Fruit fly (Drosophila melanogaster) whole organism, embryonic: ENCODE data around the gene CG14646.

Experiments used
- Antp ChIP-seq: fragments of 200-800 bp; sonication (Bioruptor generic); optimal IDR thresholded peaks from 3 replicates; lab custom pipeline; 2016; ENCODE audit warnings: missing biosample characterization, missing genetic modification characterization
- Atf3 ChIP-seq: fragments of 200-800 bp; sonication (Bioruptor generic); optimal IDR thresholded peaks from 3 replicates; lab custom pipeline; 2016; ENCODE audit warnings: missing biosample characterization, missing genetic modification characterization
- BEAF-32 ChIP-seq: fragments of 200-800 bp; sonication (Bioruptor generic); optimal IDR thresholded peaks from 3 replicates; lab custom pipeline; 2017; ENCODE audit warnings: missing biosample characterization, missing genetic modification characterization, mild to moderate bottlenecking, moderate library complexity, missing genetic modification reagents
- CG10209 ChIP-seq: fragments of 200-800 bp; sonication (Bioruptor generic); optimal IDR thresholded peaks from 3 replicates; lab custom pipeline; 2017; ENCODE audit warnings: missing biosample characterization, mild to moderate bottlenecking, missing genetic modification characterization, missing genetic modification reagents
- CG10462 ChIP-seq: fragments of 200-800 bp; sonication (Bioruptor generic); optimal IDR thresholded peaks from 2 replicates; lab custom pipeline; 2016; ENCODE audit warnings: missing biosample characterization, missing genetic modification characterization
- CG12236 ChIP-seq: fragments of 200-800 bp; sonication (Bioruptor generic); optimal IDR thresholded peaks from 2 replicates; lab custom pipeline; 2016; ENCODE audit warnings: missing biosample characterization, missing genetic modification characterization
- CG12942 ChIP-seq: fragments of 200-800 bp; sonication (Bioruptor generic); optimal IDR thresholded peaks from 3 replicates; lab custom pipeline; 2016; ENCODE audit warnings: missing biosample characterization, missing genetic modification characterization
- CG13287 ChIP-seq: fragments of 200-800 bp; sonication (Bioruptor generic); IDR thresholded peaks from 2 replicates; pipeline ENCODE4 v1.3.6; 2022; ENCODE audit warnings: missing biosample characterization, missing genetic modification characterization; ENCODE audit not compliant: partially characterized antibody
- CG15514 ChIP-seq: fragments of 200-800 bp; sonication (Bioruptor generic); optimal IDR thresholded peaks from 3 replicates; lab custom pipeline; 2017; ENCODE audit warnings: missing biosample characterization, missing genetic modification characterization, mild to moderate bottlenecking, moderate library complexity, missing genetic modification reagents
- CG1647 ChIP-seq: fragments of 200-800 bp; sonication (Bioruptor generic); optimal IDR thresholded peaks from 3 replicates; lab custom pipeline; 2016; ENCODE audit warnings: missing biosample characterization, missing genetic modification characterization
- CG16815 ChIP-seq: fragments of 200-800 bp; sonication (Bioruptor generic); optimal IDR thresholded peaks from 3 replicates; lab custom pipeline; 2017; ENCODE audit warnings: missing biosample characterization, mild to moderate bottlenecking, missing genetic modification characterization
- CG17612 ChIP-seq: fragments of 200-800 bp; sonication (Bioruptor generic); IDR thresholded peaks from 2 replicates; pipeline ENCODE4 v1.3.6; 2022; ENCODE audit warnings: missing biosample characterization, missing genetic modification characterization
- CG18764 ChIP-seq: fragments of 200-800 bp; sonication (Bioruptor generic); optimal IDR thresholded peaks from 3 replicates; lab custom pipeline; 2016; ENCODE audit warnings: missing biosample characterization, missing genetic modification characterization
- CG2116 ChIP-seq: fragments of 200-800 bp; sonication (Bioruptor generic); optimal IDR thresholded peaks from 3 replicates; lab custom pipeline; 2018; ENCODE audit warnings: missing biosample characterization, mild to moderate bottlenecking, missing genetic modification characterization
- CG30020 ChIP-seq: fragments of 200-800 bp; optimal IDR thresholded peaks from 2 replicates; lab custom pipeline; 2019; ENCODE audit warnings: missing biosample characterization, mild to moderate bottlenecking, missing genetic modification characterization, moderate library complexity
- CG3163 ChIP-seq: fragments of 200-800 bp; sonication (Bioruptor generic); optimal IDR thresholded peaks from 3 replicates; lab custom pipeline; 2016; ENCODE audit warnings: missing biosample characterization, missing genetic modification characterization
- CG33213 ChIP-seq: fragments of 200-800 bp; sonication (Bioruptor generic); optimal IDR thresholded peaks from 3 replicates; lab custom pipeline; 2016; ENCODE audit warnings: missing biosample characterization, missing genetic modification characterization
- CG3847 ChIP-seq: fragments of 200-800 bp; sonication (Bioruptor generic); IDR thresholded peaks from 2 replicates; pipeline ENCODE4 v1.3.6; 2022; ENCODE audit warnings: missing biosample characterization, missing genetic modification characterization
- CG42726 ChIP-seq: fragments of 200-800 bp; sonication (Bioruptor generic); IDR thresholded peaks from 2 replicates; pipeline ENCODE4 v1.3.6; 2022; ENCODE audit warnings: missing biosample characterization, missing genetic modification characterization; ENCODE audit not compliant: partially characterized antibody
- CG7963 ChIP-seq: fragments of 200-800 bp; sonication (Bioruptor generic); IDR thresholded peaks from 3 replicates; pipeline ENCODE4 v1.3.6; 2022; ENCODE audit warnings: missing biosample characterization, missing genetic modification characterization; ENCODE audit not compliant: partially characterized antibody
- CG7987 ChIP-seq: fragments of 200-800 bp; sonication (Bioruptor generic); optimal IDR thresholded peaks from 2 replicates; lab custom pipeline; 2018; ENCODE audit warnings: missing biosample characterization, mild to moderate bottlenecking, missing genetic modification characterization, moderate library complexity
- CHES-1-like ChIP-seq: fragments of 200-800 bp; sonication (Bioruptor generic); optimal IDR thresholded peaks from 2 replicates; lab custom pipeline; 2016; ENCODE audit warnings: missing biosample characterization, missing genetic modification characterization
- Camta ChIP-seq: fragments of 200-800 bp; sonication (Bioruptor generic); optimal IDR thresholded peaks from 2 replicates; lab custom pipeline; 2016; ENCODE audit warnings: missing biosample characterization, missing genetic modification characterization
- H2.0 ChIP-seq: fragments of 200-800 bp; sonication (Bioruptor generic); IDR thresholded peaks from 2 replicates; pipeline ENCODE4 v1.3.6; 2022; ENCODE audit warnings: missing biosample characterization, missing genetic modification characterization
- HLH54F ChIP-seq: fragments of 200-800 bp; sonication (Bioruptor generic); optimal IDR thresholded peaks from 3 replicates; lab custom pipeline; 2016; ENCODE audit warnings: missing biosample characterization, missing genetic modification characterization
- Hr78 ChIP-seq, 2 experiments: fragments of 200-800 bp in 1 of 2; fragments of >200 bp in 1 of 2; sonication (Bioruptor generic) in 1 of 2; optimal IDR thresholded peaks; 2 replicates each; lab custom pipeline; 2017 to 2019; ENCODE audit warnings: missing biosample characterization in 2 of 2, missing genetic modification characterization in 2 of 2, mild to moderate bottlenecking in 1 of 2, moderate library complexity in 1 of 2
- Lim3 ChIP-seq: fragments of 200-800 bp; sonication (Bioruptor generic); IDR thresholded peaks from 2 replicates; pipeline ENCODE4 v1.3.6; 2022; ENCODE audit warnings: missing biosample characterization, missing genetic modification characterization
- MESR4 ChIP-seq: fragments of 200-800 bp; sonication (Bioruptor generic); optimal IDR thresholded peaks from 2 replicates; lab custom pipeline; 2018; ENCODE audit warnings: missing biosample characterization, mild to moderate bottlenecking, missing genetic modification characterization, moderate library complexity
- TFAM ChIP-seq: fragments of 200-800 bp; sonication (Bioruptor generic); optimal IDR thresholded peaks from 2 replicates; lab custom pipeline; 2017; ENCODE audit warnings: missing biosample characterization, missing genetic modification characterization, inconsistent platforms
- al ChIP-seq: fragments of 200-800 bp; sonication (Bioruptor generic); IDR thresholded peaks from 2 replicates; pipeline ENCODE4 v1.3.6; 2022; ENCODE audit warnings: missing biosample characterization, missing genetic modification characterization
- aop ChIP-seq: fragments of 200-800 bp; sonication (Bioruptor generic); IDR thresholded peaks from 2 replicates; pipeline ENCODE4 v1.3.6; 2022; ENCODE audit warnings: missing biosample characterization, missing genetic modification characterization
- bcd ChIP-seq: fragments of 200-800 bp; sonication (Bioruptor generic); optimal IDR thresholded peaks from 2 replicates; lab custom pipeline; 2017; ENCODE audit warnings: missing biosample characterization, mild to moderate bottlenecking, missing genetic modification characterization
- bsh ChIP-seq, 2 experiments: fragments of 200-800 bp; sonication (Bioruptor generic); optimal IDR thresholded peaks; 2 replicates each; lab custom pipeline; 2017 to 2018; ENCODE audit warnings: mild to moderate bottlenecking in 2 of 2, missing biosample characterization in 2 of 2, missing genetic modification characterization in 2 of 2, moderate library complexity in 1 of 2
- cad ChIP-seq: fragments of >200 bp; optimal IDR thresholded peaks from 2 replicates; lab custom pipeline; 2017; ENCODE audit warnings: missing biosample characterization, missing genetic modification characterization
- cwo ChIP-seq: fragments of 200-800 bp; sonication (Bioruptor generic); optimal IDR thresholded peaks from 3 replicates; lab custom pipeline; 2017; ENCODE audit warnings: missing biosample characterization, missing genetic modification characterization, mild to moderate bottlenecking, moderate library complexity, missing genetic modification reagents
- disco-r ChIP-seq: fragments of 200-800 bp; sonication (Bioruptor generic); optimal IDR thresholded peaks from 2 replicates; lab custom pipeline; 2016; ENCODE audit warnings: missing biosample characterization, missing genetic modification characterization
- gce ChIP-seq: fragments of 200-800 bp; sonication (Bioruptor generic); IDR thresholded peaks from 3 replicates; pipeline ENCODE4 v1.3.6; 2022; ENCODE audit warnings: missing biosample characterization, missing genetic modification characterization
- gro ChIP-seq: fragments of 200-800 bp; sonication (Bioruptor generic); optimal IDR thresholded peaks from 2 replicates; lab custom pipeline; 2016; ENCODE audit warnings: missing biosample characterization, missing genetic modification characterization
- hth ChIP-seq: fragments of >200 bp; optimal IDR thresholded peaks from 2 replicates; lab custom pipeline; 2017; ENCODE audit warnings: inconsistent platforms
- inv ChIP-seq: fragments of 200-800 bp; sonication (Bioruptor generic); IDR thresholded peaks from 2 replicates; pipeline ENCODE4 v1.3.6; 2022; ENCODE audit warnings: missing biosample characterization, missing genetic modification characterization; ENCODE audit not compliant: partially characterized antibody
- klu ChIP-seq: fragments of 200-800 bp; sonication (Bioruptor generic); IDR thresholded peaks from 2 replicates; pipeline ENCODE4 v1.3.6; 2022; ENCODE audit warnings: missing biosample characterization, missing genetic modification characterization
- lola ChIP-seq, 3 experiments: fragments of >200 bp in 2 of 3; fragments of 200-800 bp in 1 of 3; sonication (Bioruptor generic) in 1 of 3; optimal IDR thresholded peaks; 2 replicates each; lab custom pipeline; 2017 to 2019; ENCODE audit warnings: missing biosample characterization in 3 of 3, missing genetic modification characterization in 3 of 3, mild to moderate bottlenecking in 1 of 3, moderate library complexity in 1 of 3
- onecut ChIP-seq: fragments of 200-800 bp; sonication (Bioruptor generic); IDR thresholded peaks from 2 replicates; pipeline ENCODE4 v1.3.6; 2022; ENCODE audit warnings: missing biosample characterization, missing genetic modification characterization
- pb ChIP-seq: fragments of 200-800 bp; sonication (Bioruptor generic); optimal IDR thresholded peaks from 3 replicates; lab custom pipeline; 2016; ENCODE audit warnings: missing biosample characterization, missing genetic modification characterization
- pfk ChIP-seq: fragments of 200-800 bp; sonication (Bioruptor generic); optimal IDR thresholded peaks from 2 replicates; lab custom pipeline; 2018; ENCODE audit warnings: missing biosample characterization, mild to moderate bottlenecking, missing genetic modification characterization, moderate library complexity
- sc ChIP-seq, 3 experiments: fragments of >200 bp in 2 of 3; fragments of 200-800 bp in 1 of 3; sonication (Bioruptor generic) in 1 of 3; optimal IDR thresholded peaks; 2 replicates in 2 of 3; 3 replicates in 1 of 3; lab custom pipeline; 2017; ENCODE audit warnings: mild to moderate bottlenecking in 1 of 3, missing biosample characterization in 1 of 3, missing genetic modification characterization in 1 of 3, missing genetic modification reagents in 1 of 3
- schlank ChIP-seq: fragments of 200-800 bp; sonication (Bioruptor generic); optimal IDR thresholded peaks from 2 replicates; lab custom pipeline; 2018; ENCODE audit warnings: missing biosample characterization, mild to moderate bottlenecking, missing genetic modification characterization
- ssp ChIP-seq: fragments of 200-800 bp; sonication (Bioruptor generic); IDR thresholded peaks from 2 replicates; pipeline ENCODE4 v1.3.6; 2022; ENCODE audit warnings: missing biosample characterization, missing genetic modification characterization
- tap ChIP-seq: fragments of 200-800 bp; optimal IDR thresholded peaks from 3 replicates; lab custom pipeline; 2019; ENCODE audit warnings: missing biosample characterization, mild to moderate bottlenecking, missing genetic modification characterization, moderate library complexity
- vvl ChIP-seq: fragments of 200-800 bp; sonication (Bioruptor generic); IDR thresholded peaks from 2 replicates; pipeline ENCODE4 v1.3.6; 2022; ENCODE audit warnings: missing biosample characterization, missing genetic modification characterization

The CG14646 gene

DNA sequence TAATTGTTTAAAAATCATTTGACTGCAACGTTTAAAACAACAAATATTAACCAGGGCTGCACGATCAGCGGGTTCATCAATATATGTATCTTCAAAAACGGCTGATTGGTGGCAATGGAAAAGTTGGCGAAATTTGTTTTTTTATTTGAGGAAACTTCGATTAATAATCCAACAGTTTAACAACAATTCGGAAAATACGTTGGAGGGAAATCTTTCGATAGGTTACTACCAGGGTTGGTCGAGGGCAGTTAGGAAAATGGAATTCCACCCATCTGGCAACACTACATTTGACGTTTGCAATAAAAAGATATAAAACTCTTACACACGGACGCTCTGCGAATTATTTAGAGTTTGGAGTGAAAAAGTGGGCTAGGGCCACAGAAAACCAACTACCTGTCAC lies 46.9 kb downstream of the CG14646 start, which contains the start of the genes Lipt2 and CG14650 (continued):
- peak; percentile 84 for TF ChIP-seq MESR4
- TF ChIP-seq CG15514 (GFP tag; lab: Kevin White, UChicago) = peak; percentile 74
- TF ChIP-seq CG10209 (GFP tag; lab: Kevin White, UChicago) = peak; percentile 47
- TF ChIP-seq bcd (GFP tag; lab: Kevin White, UChicago) = peak; percentile 33
- TF ChIP-seq Antp (GFP tag; lab: Kevin White, UChicago) = peak; percentile 76
- no peak for TF ChIP-seq hth (lab: Kevin White, UChicago)
- peak; percentile 76 for TF ChIP-seq HLH54F (GFP tag; lab: Kevin White, UChicago)
- TF ChIP-seq inv (GFP tag; lab: Robert Waterston, UW) = peak; percentile 31; the same call in 1 of the 2 replicates
- TF ChIP-seq pfk (GFP tag; lab: Kevin White, UChicago) = no peak
- no peak for TF ChIP-seq TFAM (GFP tag; lab: Kevin White, UChicago)
- peak; percentile 42 for TF ChIP-seq Atf3
- TF ChIP-seq CG18764 (GFP tag; lab: Kevin White, UChicago) = peak; percentile 37
- peak in 1 of 2 experiments; percentile 81 for TF ChIP-seq Hr78 (GFP tag; optimal IDR thresholded peaks at IDR 0.05; lab: Kevin White, UChicago)
- TF ChIP-seq CG2116 (GFP tag; lab: Kevin White, UChicago) = peak; percentile 96
- peak; percentile 40 for TF ChIP-seq Camta (GFP tag; lab: Kevin White, UChicago)
- TF ChIP-seq CG1647 (GFP tag; lab: Kevin White, UChicago) = peak; percentile 37
- peak; percentile 33 for TF ChIP-seq pb (GFP tag; lab: Kevin White, UChicago)
- TF ChIP-seq CG10462 (GFP tag; lab: Kevin White, UChicago) = peak; percentile 21
- peak; percentile 55 for TF ChIP-seq CG12942
- peak; percentile 35 for TF ChIP-seq CHES-1-like (GFP tag; lab: Kevin White, UChicago)
- TF ChIP-seq tap = no peak
- peak; percentile 63 for TF ChIP-seq vvl (GFP tag; lab: Robert Waterston, UW)
- TF ChIP-seq gce (GFP tag; lab: Robert Waterston, UW) = no peak
- TF ChIP-seq onecut (GFP tag; lab: Robert Waterston, UW) = no peak
- TF ChIP-seq CG3163 = peak; percentile 79
- TF ChIP-seq cwo (GFP tag; lab: Kevin White, UChicago) = no peak
- peak in 1 of 3 experiments; percentile 52 for TF ChIP-seq lola (GFP tag; optimal IDR thresholded peaks at IDR 0.05; lab: Kevin White, UChicago)
- peak; percentile 23 for TF ChIP-seq CG12236
- TF ChIP-seq CG33213 = peak; percentile 29
- TF ChIP-seq CG16815 (GFP tag; lab: Kevin White, UChicago) = no peak
- TF ChIP-seq CG13287 = peak; percentile 74
- TF ChIP-seq H2.0 (GFP tag; lab: Robert Waterston, UW) = peak; percentile 28
- TF ChIP-seq klu (GFP tag; lab: Robert Waterston, UW) = no peak
- TF ChIP-seq Lim3 = no peak
- TF ChIP-seq CG7963 = no peak
- no peak for TF ChIP-seq aop (GFP tag; lab: Robert Waterston, UW)
- TF ChIP-seq CG7987 = peak; percentile 38
- peak; percentile 12 for TF ChIP-seq disco-r
- peak in 1 of 2 experiments; percentile 58 for TF ChIP-seq bsh (GFP tag; optimal IDR thresholded peaks at IDR 0.05; lab: Kevin White, UChicago)
- peak; percentile 64 for TF ChIP-seq CG3847
- peak; percentile 79 for TF ChIP-seq CG30020 (tag; lab: Kevin White, UChicago)
- no peak for TF ChIP-seq schlank (tag; lab: Kevin White, UChicago)
- TF ChIP-seq CG17612 (GFP tag; lab: Robert Waterston, UW) = no peak
- TF ChIP-seq BEAF-32 (GFP tag; lab: Kevin White, UChicago) = peak; percentile 77
- TF ChIP-seq cad (GFP tag; lab: Kevin White, UChicago) = no peak
- TF ChIP-seq gro (GFP tag; lab: Kevin White, UChicago) = peak; percentile 77
- 0 out of 2 replicates have a peak, but pooled peaks have one; percentile 18 for TF ChIP-seq CG42726 (GFP tag; lab: Robert Waterston, UW)
- no peak for TF ChIP-seq sc (optimal IDR thresholded peaks at IDR 0.05; lab: Kevin White, UChicago)
- TF ChIP-seq sc (GFP tag; optimal IDR thresholded peaks at IDR 0.05; lab: Kevin White, UChicago) = no peak
- TF ChIP-seq ssp = no peak
- TF ChIP-seq al (GFP tag; lab: Robert Waterston, UW) = no peak
